Worm (Caenorhabditis elegans): ENCODE results near the gene sri-54.

ce11 chrII:3148404-3148803 lies 10.7 kb upstream of the sri-54 start:
- TF ChIP-seq snpc-4 (tag; optimal IDR thresholded peaks at IDR 0.05) = no peak
- no peak for TF ChIP-seq nhr-23 (tag; optimal IDR thresholded peaks at IDR 0.05)
- TF ChIP-seq alr-1 (tag; optimal IDR thresholded peaks at IDR 0.05) = no peak
- TF ChIP-seq ZK546.5 (tag; optimal IDR thresholded peaks at IDR 0.05) = no peak

Measured in whole organism, L2 larva.